Fruit fly (Drosophila melanogaster): ENCODE data around the gene CG13004.

Gene CG13004

dm6 chrX:16839905-16840304 is 4.6 kb upstream of the CG13004 start (continued):
- TF ChIP-seq Ravus (GFP tag; IDR thresholded peaks at IDR 0.05) (no peak), CG10959 (GFP tag; IDR thresholded peaks at IDR 0.05) (no peak), D19A (tag; optimal IDR thresholded peaks at IDR 0.05) (no peak), BtbVII (GFP tag; optimal IDR thresholded peaks at IDR 0.05) (no peak), CG1233 (GFP tag; optimal IDR thresholded peaks at IDR 0.05) (no peak), Ssrp (tag; optimal IDR thresholded peaks at IDR 0.05) (no peak), her (GFP tag; optimal IDR thresholded peaks at IDR 0.05) (no peak), vvl (GFP tag; IDR thresholded peaks at IDR 0.05) (no peak), NFAT (GFP tag; IDR thresholded peaks at IDR 0.05) (peak; percentile 15; the same call in 1 of the 2 replicates), CG33213 (GFP tag; optimal IDR thresholded peaks at IDR 0.05) (no peak), Dek (tag; optimal IDR thresholded peaks at IDR 0.05) (no peak), MBD-R2 (GFP tag; IDR thresholded peaks at IDR 0.05) (peak; percentile 43), abd-A (tag; optimal IDR thresholded peaks at IDR 0.05) (no peak), CG17612 (GFP tag; IDR thresholded peaks at IDR 0.05) (no peak), ATbp (GFP tag; optimal IDR thresholded peaks at IDR 0.05) (no peak), ato (GFP tag; IDR thresholded peaks at IDR 0.05; ENCODE audit: partially characterized antibody) (no peak), stc (GFP tag; IDR thresholded peaks at IDR 0.05) (no peak), bigmax (GFP tag; optimal IDR thresholded peaks at IDR 0.05) (no peak), Fer1 (GFP tag; optimal IDR thresholded peaks at IDR 0.05) (no peak), rib (GFP tag; IDR thresholded peaks at IDR 0.05) (no peak), sug (tag; optimal IDR thresholded peaks at IDR 0.05) (no peak), vfl (GFP tag; optimal IDR thresholded peaks at IDR 0.05) (no peak), Scr (GFP tag; IDR thresholded peaks at IDR 0.05; ENCODE audit: partially characterized antibody) (no peak), ssp (GFP tag; IDR thresholded peaks at IDR 0.05) (no peak), H2.0 (GFP tag; IDR thresholded peaks at IDR 0.05) (no peak), disco-r (GFP tag; optimal IDR thresholded peaks at IDR 0.05) (no peak), Dll (GFP tag; IDR thresholded peaks at IDR 0.05; ENCODE audit: partially characterized antibody) (no peak), danr (GFP tag; IDR thresholded peaks at IDR 0.05) (no peak), sob (GFP tag; IDR thresholded peaks at IDR 0.05) (peak; percentile 57; the same call in 1 of the 2 replicates), Doc2 (GFP tag; IDR thresholded peaks at IDR 0.05) (no peak), Mad (GFP tag; optimal IDR thresholded peaks at IDR 0.05) (no peak), btn (GFP tag; optimal IDR thresholded peaks at IDR 0.05) (no peak), CG3065 (GFP tag; optimal IDR thresholded peaks at IDR 0.05) (no peak), Six4 (GFP tag; optimal IDR thresholded peaks at IDR 0.05) (no peak), CG8359 (GFP tag; optimal IDR thresholded peaks at IDR 0.05; ENCODE audit: borderline replicate concordance) (no peak), CG15601 (tag; optimal IDR thresholded peaks at IDR 0.05) (no peak), dimm (GFP tag; IDR thresholded peaks at IDR 0.05) (no peak), CG15011 (GFP tag; optimal IDR thresholded peaks at IDR 0.05) (no peak), CG31224 (GFP tag; IDR thresholded peaks at IDR 0.05) (no peak), pzg (GFP tag; optimal IDR thresholded peaks at IDR 0.05) (peak; percentile 32), Bgb (GFP tag; IDR thresholded peaks at IDR 0.05; ENCODE audit: partially characterized antibody) (peak; percentile 48; the same call in 1 of the 2 replicates), hkb (optimal IDR thresholded peaks at IDR 0.05) (no peak), hkb (GFP tag; IDR thresholded peaks at IDR 0.05) (0 out of 2 replicates have a peak, but pooled peaks have one; percentile 12), CG31388 (GFP tag; optimal IDR thresholded peaks at IDR 0.05) (no peak), CG12659 (GFP tag; optimal IDR thresholded peaks at IDR 0.05) (peak; percentile 11), Drgx (GFP tag; IDR thresholded peaks at IDR 0.05) (no peak), Jarid2 (GFP tag; optimal IDR thresholded peaks at IDR 0.05) (no peak), gsb-n (tag; optimal IDR thresholded peaks at IDR 0.05) (no peak), CG10979 (tag; optimal IDR thresholded peaks at IDR 0.05) (no peak), seq (GFP tag; IDR thresholded peaks at IDR 0.05) (no peak), dysf (GFP tag; IDR thresholded peaks at IDR 0.05) (no peak), CG12744 (GFP tag; optimal IDR thresholded peaks at IDR 0.05) (no peak)

Measured in whole organism, embryonic.